Worm (Caenorhabditis elegans): ENCODE measurements around the gene C03A3.2.

DNA sequence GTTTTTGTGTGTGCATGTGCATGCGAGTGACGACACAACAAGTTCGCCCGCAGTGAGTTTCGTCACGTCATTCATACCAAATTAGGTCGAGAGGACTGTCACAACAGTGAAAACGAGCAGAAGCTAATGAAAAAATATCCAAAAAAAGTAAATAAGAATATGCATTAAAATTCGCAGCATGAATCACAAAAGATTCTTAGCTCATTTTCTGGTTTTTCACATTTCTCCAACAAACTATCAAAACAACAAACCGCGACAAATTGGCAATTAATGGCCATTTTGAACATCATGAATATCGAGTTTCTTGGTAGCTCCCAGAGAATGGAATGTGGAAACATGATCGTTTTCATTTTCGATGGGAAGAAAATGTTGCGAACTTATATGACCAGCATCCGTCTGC, 19.0 kb upstream of the C03A3.2 start:
- TF ChIP-seq unc-62 (GFP tag; optimal IDR thresholded peaks at IDR 0.05) (no peak), nhr-12 (tag; optimal IDR thresholded peaks at IDR 0.05) (no peak), elt-3 (tag; optimal IDR thresholded peaks at IDR 0.05) (no peak), R02D3.7 (tag; optimal IDR thresholded peaks at IDR 0.05) (no peak)

Data from whole organism, L2 larva.